Worm (Caenorhabditis elegans) whole organism, young adult: ENCODE data around the gene str-225.

ENCODE experiments used
- B0336.3 ChIP-seq: fragments of 200-800 bp; sonication (Bioruptor generic); IDR thresholded peaks from 2 replicates; pipeline ENCODE4 v1.3.6; 2022; ENCODE audit warnings: missing genetic modification characterization, missing compliant biosample characterization
- C17E4.6 ChIP-seq: fragments of 200-800 bp; sonication (Bioruptor generic); IDR thresholded peaks from 2 replicates; pipeline ENCODE4 v1.3.6; 2022; ENCODE audit warnings: missing genetic modification reagents, missing genetic modification characterization, missing compliant biosample characterization
- F22D6.2 ChIP-seq: sonication (generic microtip); optimal IDR thresholded peaks from 2 replicates; lab custom pipeline; 2016; ENCODE audit warnings: mild to moderate bottlenecking, missing genetic modification characterization, missing compliant biosample characterization
- F39B2.1 ChIP-seq: fragments of 200-800 bp; sonication (Bioruptor generic); IDR thresholded peaks from 2 replicates; pipeline ENCODE4 v1.3.6; 2022; ENCODE audit warnings: missing genetic modification reagents, missing genetic modification characterization, missing compliant biosample characterization
- F57C9.4 ChIP-seq: sonication (generic microtip); optimal IDR thresholded peaks from 2 replicates; lab custom pipeline; 2017; ENCODE audit warnings: mild to moderate bottlenecking, missing genetic modification characterization, missing compliant biosample characterization
- K12H6.12 ChIP-seq: fragments of 200-800 bp; sonication (Bioruptor generic); optimal IDR thresholded peaks from 2 replicates; lab custom pipeline; 2018; ENCODE audit warnings: mild to moderate bottlenecking, missing genetic modification characterization, missing compliant biosample characterization
- Y53F4B.3 ChIP-seq: fragments of 200-800 bp; sonication (Bioruptor generic); IDR thresholded peaks from 2 replicates; pipeline ENCODE4 v1.3.6; 2022; ENCODE audit warnings: missing genetic modification reagents, missing genetic modification characterization, missing compliant biosample characterization
- Y67H2A.10 ChIP-seq: fragments of 200-800 bp; sonication (Bioruptor generic); conservative IDR thresholded peaks from 2 replicates; pipeline ENCODE4 v1.3.6; 2022; ENCODE audit warnings: missing genetic modification reagents, missing genetic modification characterization, missing compliant biosample characterization
- ZK185.1 ChIP-seq: sonication (generic microtip); optimal IDR thresholded peaks from 2 replicates; lab custom pipeline; 2016; ENCODE audit warnings: mild to moderate bottlenecking, missing genetic modification characterization, missing compliant biosample characterization; ENCODE audit not compliant: poor library complexity, severe bottlenecking
- akir-1 ChIP-seq: fragments of 200-800 bp; sonication (Bioruptor generic); optimal IDR thresholded peaks from 2 replicates; lab custom pipeline; 2018; ENCODE audit warnings: mild to moderate bottlenecking, missing genetic modification characterization, moderate library complexity, missing compliant biosample characterization
- ama-1 ChIP-seq, 3 experiments: fragments of 150-350 bp in 1 of 3; sonication (generic microtip) in 2 of 3; optimal IDR thresholded peaks; 2 replicates each; lab custom pipeline; 2014 to 2018; ENCODE audit warnings: missing biosample characterization in 2 of 3, missing genetic modification characterization in 2 of 3, missing genetic modification reagents in 2 of 3
- athp-1 ChIP-seq: sonication (generic microtip); optimal IDR thresholded peaks from 2 replicates; lab custom pipeline; 2017; ENCODE audit warnings: mild to moderate bottlenecking, missing genetic modification characterization, missing compliant biosample characterization
- cebp-2 ChIP-seq: fragments of 200-800 bp; sonication (Bioruptor generic); IDR thresholded peaks from 2 replicates; pipeline ENCODE4 v1.3.6; 2022; ENCODE audit warnings: missing genetic modification characterization, missing compliant biosample characterization
- ceh-100 ChIP-seq: fragments of 200-800 bp; sonication (Bioruptor generic); IDR thresholded peaks from 2 replicates; pipeline ENCODE4 v1.3.6; 2022; ENCODE audit warnings: missing genetic modification reagents, missing genetic modification characterization, missing compliant biosample characterization
- ceh-27 ChIP-seq: fragments of 200-800 bp; sonication (Bioruptor generic); optimal IDR thresholded peaks from 2 replicates; lab custom pipeline; 2018; ENCODE audit warnings: mild to moderate bottlenecking, missing genetic modification characterization, moderate library complexity, missing compliant biosample characterization
- ceh-58 ChIP-seq: fragments of 200-800 bp; sonication (Bioruptor generic); IDR thresholded peaks from 2 replicates; pipeline ENCODE4 v1.3.6; 2022; ENCODE audit warnings: missing genetic modification characterization, missing compliant biosample characterization
- ceh-91 ChIP-seq: fragments of 200-800 bp; sonication (Bioruptor generic); IDR thresholded peaks from 2 replicates; pipeline ENCODE4 v1.3.6; 2022; ENCODE audit warnings: missing genetic modification reagents, missing genetic modification characterization, missing compliant biosample characterization
- dox-1 ChIP-seq: fragments of 200-800 bp; sonication (Bioruptor generic); IDR thresholded peaks from 2 replicates; pipeline ENCODE4 v1.3.6; 2022; ENCODE audit warnings: missing genetic modification reagents, missing genetic modification characterization, missing compliant biosample characterization
- efl-1 ChIP-seq: fragments of 150-350 bp; optimal IDR thresholded peaks from 2 replicates; lab custom pipeline; 2014; ENCODE audit warnings: missing biosample characterization, missing genetic modification reagents, missing genetic modification characterization
- egl-44 ChIP-seq: fragments of 200-800 bp; sonication (Bioruptor generic); IDR thresholded peaks from 2 replicates; pipeline ENCODE4 v1.3.6; 2022; ENCODE audit warnings: missing genetic modification reagents, missing genetic modification characterization, missing compliant biosample characterization
- egrh-3 ChIP-seq: fragments of 200-800 bp; sonication (Bioruptor generic); IDR thresholded peaks from 2 replicates; pipeline ENCODE4 v1.3.6; 2022; ENCODE audit warnings: missing genetic modification reagents, missing genetic modification characterization, missing compliant biosample characterization
- fkh-3 ChIP-seq: sonication (generic microtip); optimal IDR thresholded peaks from 2 replicates; lab custom pipeline; 2016; ENCODE audit warnings: mild to moderate bottlenecking, missing genetic modification characterization, missing compliant biosample characterization
- gei-17 ChIP-seq: fragments of 200-800 bp; sonication (Bioruptor generic); optimal IDR thresholded peaks from 2 replicates; lab custom pipeline; 2018; ENCODE audit warnings: mild to moderate bottlenecking, missing genetic modification characterization, missing compliant biosample characterization
- hlh-26 ChIP-seq: fragments of 200-800 bp; sonication (Bioruptor generic); conservative IDR thresholded peaks from 2 replicates; pipeline ENCODE4 v1.3.6; 2022; ENCODE audit warnings: missing genetic modification reagents, missing genetic modification characterization, missing compliant biosample characterization
- lag-1 ChIP-seq: fragments of 200-800 bp; sonication (Bioruptor generic); IDR thresholded peaks from 2 replicates; pipeline ENCODE4 v1.3.6; 2022; ENCODE audit warnings: missing genetic modification reagents, missing genetic modification characterization, missing compliant biosample characterization
- lin-40 ChIP-seq: sonication (generic microtip); optimal IDR thresholded peaks from 2 replicates; lab custom pipeline; 2016; ENCODE audit warnings: missing genetic modification characterization, mild to moderate bottlenecking, missing compliant biosample characterization, missing genotype, missing genetic modification reagents
- lir-1 ChIP-seq: fragments of 200-800 bp; sonication (Bioruptor generic); conservative IDR thresholded peaks from 2 replicates; pipeline ENCODE4 v1.3.6; 2022; ENCODE audit warnings: missing genetic modification reagents, missing genetic modification characterization, missing compliant biosample characterization
- madf-10 ChIP-seq: sonication (generic microtip); optimal IDR thresholded peaks from 2 replicates; lab custom pipeline; 2016; ENCODE audit warnings: mild to moderate bottlenecking, missing genetic modification characterization, missing compliant biosample characterization
- mcd-1 ChIP-seq: fragments of 200-800 bp; sonication (Bioruptor generic); IDR thresholded peaks from 2 replicates; pipeline ENCODE4 v1.3.6; 2022; ENCODE audit warnings: missing genetic modification reagents, missing genetic modification characterization, missing compliant biosample characterization
- mes-4 ChIP-seq: sonication (generic microtip); optimal IDR thresholded peaks from 2 replicates; lab custom pipeline; 2016; ENCODE audit warnings: missing genotype, missing genetic modification characterization, missing compliant biosample characterization
- nhr-90 ChIP-seq: sonication (generic microtip); optimal IDR thresholded peaks from 2 replicates; lab custom pipeline; 2016; ENCODE audit warnings: missing genotype, mild to moderate bottlenecking, missing genetic modification characterization, missing compliant biosample characterization
- pha-4 ChIP-seq: fragments of 150-350 bp; sonication (generic microtip); optimal IDR thresholded peaks from 2 replicates; lab custom pipeline; 2014; ENCODE audit warnings: missing biosample characterization, missing genetic modification reagents, missing genetic modification characterization
- sdz-38 ChIP-seq: sonication (generic microtip); optimal IDR thresholded peaks from 2 replicates; lab custom pipeline; 2016; ENCODE audit warnings: missing genotype, missing genetic modification characterization, missing compliant biosample characterization
- snpc-1.1 ChIP-seq: sonication (generic microtip); optimal IDR thresholded peaks from 2 replicates; lab custom pipeline; 2017; ENCODE audit warnings: missing genetic modification characterization, mild to moderate bottlenecking, missing compliant biosample characterization, antibody characterized with exemption, moderate library complexity, missing genotype, missing genetic modification reagents; ENCODE audit not compliant: insufficient read depth
- tbx-9 ChIP-seq: sonication (generic microtip); optimal IDR thresholded peaks from 2 replicates; lab custom pipeline; 2016; ENCODE audit warnings: borderline replicate concordance, missing genetic modification characterization, inconsistent platforms, missing compliant biosample characterization
- zfh-2 ChIP-seq: fragments of 200-800 bp; sonication (Bioruptor generic); conservative IDR thresholded peaks from 2 replicates; pipeline ENCODE4 v1.3.6; 2022; ENCODE audit warnings: missing genetic modification reagents, missing genetic modification characterization, missing compliant biosample characterization

The str-225 gene

ce11 chrV:3477496-3477895 lies 30.1 kb upstream of the str-225 start, which contains the start of gene srbc-31:
Gene srbc-31 (minus strand): TSS chrV:3477596.
- TF ChIP-seq tbx-9 (tag; lab: Kevin White, UChicago) = no peak
- TF ChIP-seq mes-4 (tag; lab: Kevin White, UChicago) = no peak
- TF ChIP-seq athp-1 (tag; lab: Kevin White, UChicago) = no peak
- no peak for TF ChIP-seq akir-1 (GFP tag; lab: Kevin White, UChicago)
- no peak for TF ChIP-seq ceh-27 (GFP tag; lab: Kevin White, UChicago)
- no peak for TF ChIP-seq pha-4 (tag; lab: Kevin White, UChicago)
- TF ChIP-seq ceh-58 = no peak
- TF ChIP-seq lag-1 (GFP tag; lab: Robert Waterston, UW) = no peak
- TF ChIP-seq K12H6.12 (tag; lab: Kevin White, UChicago) = no peak
- no peak for TF ChIP-seq madf-10 (tag; lab: Kevin White, UChicago)
- TF ChIP-seq F39B2.1 (GFP tag; lab: Robert Waterston, UW) = no peak
- no peak for TF ChIP-seq fkh-3 (tag; lab: Kevin White, UChicago)
- TF ChIP-seq egrh-3 (GFP tag; lab: Robert Waterston, UW) = no peak
- TF ChIP-seq lin-40 = no peak
- no peak for TF ChIP-seq ceh-91 (GFP tag; lab: Robert Waterston, UW)
- TF ChIP-seq sdz-38 (tag; lab: Kevin White, UChicago) = no peak
- TF ChIP-seq, all 124 proteins: peak for 0

- TF ChIP-seq tbx-9 (tag; lab: Kevin White, UChicago) = no peak
- no peak for TF ChIP-seq Y67H2A.10
- TF ChIP-seq gei-17 (GFP tag; lab: Kevin White, UChicago) = no peak
- TF ChIP-seq dox-1 (GFP tag; lab: Robert Waterston, UW) = no peak
- no peak for TF ChIP-seq hlh-26 (GFP tag; lab: Robert Waterston, UW)
- TF ChIP-seq snpc-1.1 (tag; lab: Kevin White, UChicago) = no peak
- TF ChIP-seq egl-44 (GFP tag; lab: Robert Waterston, UW) = no peak
- TF ChIP-seq Y53F4B.3 (GFP tag; lab: Robert Waterston, UW) = no peak
- no peak for TF ChIP-seq efl-1
- no peak for TF ChIP-seq F22D6.2 (tag; lab: Kevin White, UChicago)
- TF ChIP-seq B0336.3 (GFP tag; lab: Robert Waterston, UW) = no peak
- TF ChIP-seq C17E4.6 (GFP tag; lab: Robert Waterston, UW) = no peak
- no peak for TF ChIP-seq pha-4 (tag; lab: Kevin White, UChicago)
- TF ChIP-seq, all 124 proteins: peak for 0
These were observed 27.3 kb upstream of the str-225 start, which contains the start of gene srbc-30 for ce11 chrV:3480346-3480745. Gene srbc-30 (minus strand): TSS chrV:3480446.

ce11 chrV:3482550-3483002 lies 25.0 kb upstream of the str-225 start, which contains the start of gene lys-7:
Gene lys-7 (minus strand): TSS chrV:3482600.
- TF ChIP-seq ceh-100 (GFP tag; lab: Robert Waterston, UW) = no peak
- TF ChIP-seq ceh-58 = no peak
- TF ChIP-seq nhr-90 (tag; lab: Kevin White, UChicago) = no peak
- no peak for TF ChIP-seq lir-1 (GFP tag; lab: Robert Waterston, UW)
- TF ChIP-seq zfh-2 (GFP tag; lab: Robert Waterston, UW) = no peak
- TF ChIP-seq sdz-38 (tag; lab: Kevin White, UChicago) = no peak
- TF ChIP-seq cebp-2 (GFP tag; lab: Robert Waterston, UW) = no peak
- no peak for TF ChIP-seq F57C9.4
- no peak for TF ChIP-seq ama-1 (optimal IDR thresholded peaks at IDR 0.05; lab: Kevin White, UChicago)
- no peak for TF ChIP-seq ama-1 (GFP tag; optimal IDR thresholded peaks at IDR 0.05; lab: Kevin White, UChicago)
- TF ChIP-seq ZK185.1 (tag; lab: Kevin White, UChicago) = no peak
- TF ChIP-seq hlh-26 (GFP tag; lab: Robert Waterston, UW) = no peak
- no peak for TF ChIP-seq mcd-1
